Fruit fly (Drosophila melanogaster): Measurements from ENCODE around the gene Abd-B.
A peak's percentile ranks its signal among the peaks of the same experiment; 100 is the strongest.

Abd-B gene

dm6 chr3R:16934154-16934992 lies 37.7 kb downstream of the Abd-B start (continued):
- TF ChIP-seq CG15601 (tag; optimal IDR thresholded peaks at IDR 0.05) (peak; percentile 45), Aef1 (GFP tag; IDR thresholded peaks at IDR 0.05) (peak; percentile 11; the same call in 1 of the 3 replicates), Nf-YB (GFP tag; optimal IDR thresholded peaks at IDR 0.05) (peak; percentile 76), Pdp1 (GFP tag; optimal IDR thresholded peaks at IDR 0.05) (peak in 1 of 2 experiments; percentile 67), Dll (GFP tag; IDR thresholded peaks at IDR 0.05; ENCODE audit: partially characterized antibody) (0 out of 4 replicates have a peak, but pooled peaks have one; percentile 40), Dref (GFP tag; IDR thresholded peaks at IDR 0.05) (peak; percentile 43), prd (optimal IDR thresholded peaks at IDR 0.05) (no peak), prd (GFP tag; IDR thresholded peaks at IDR 0.05) (0 out of 3 replicates have a peak, but pooled peaks have one; percentile 9), kni (GFP tag; optimal IDR thresholded peaks at IDR 0.05) (peak; percentile 70), cg (GFP tag; optimal IDR thresholded peaks at IDR 0.05) (peak; percentile 99), grn (GFP tag; optimal IDR thresholded peaks at IDR 0.05) (peak; percentile 9), CG6254 (GFP tag; optimal IDR thresholded peaks at IDR 0.05) (peak; percentile 95), Med (GFP tag) (peak; percentile 77), CG10543 (GFP tag; optimal IDR thresholded peaks at IDR 0.05) (peak; percentile 50)

DNA sequence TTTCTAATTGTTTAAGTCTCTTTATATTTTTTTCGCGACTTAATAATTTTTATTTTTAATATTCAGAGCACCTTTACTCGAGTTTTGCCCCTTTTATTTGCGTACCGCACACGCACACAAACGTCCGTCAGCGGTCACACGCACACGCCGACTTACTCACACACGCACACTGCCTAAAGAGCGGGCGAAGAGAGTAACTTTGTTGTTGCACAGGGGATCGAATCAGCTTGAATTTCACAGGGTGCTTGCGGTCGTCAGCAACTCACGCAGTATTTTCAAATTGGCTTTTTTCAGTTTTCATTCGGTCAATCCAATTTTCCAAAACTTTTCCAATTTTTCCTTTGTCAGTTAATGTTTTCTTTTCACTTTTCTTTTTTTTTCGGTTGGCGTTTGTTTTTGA lies 38.7 kb downstream of the Abd-B start:
- TF ChIP-seq CG8290 (GFP tag; optimal IDR thresholded peaks at IDR 0.05) (no peak), CG8290 (tag; optimal IDR thresholded peaks at IDR 0.05) (no peak), Trl (optimal IDR thresholded peaks at IDR 0.05) (peak; percentile 37 to 68), Trl (GFP tag; optimal IDR thresholded peaks at IDR 0.05) (no peak), CG6854 (GFP tag; optimal IDR thresholded peaks at IDR 0.05) (no peak), CG1832 (GFP tag; optimal IDR thresholded peaks at IDR 0.05) (no peak), CTCF (GFP tag; optimal IDR thresholded peaks at IDR 0.05) (peak; percentile 44), CG4360 (GFP tag; IDR thresholded peaks at IDR 0.05) (peak; percentile 62; the same call in 1 of the 2 replicates), CG12104 (GFP tag; optimal IDR thresholded peaks at IDR 0.05) (no peak), insv (GFP tag; optimal IDR thresholded peaks at IDR 0.05) (peak in 1 of 2 experiments; percentile 73), fd64A (GFP tag; optimal IDR thresholded peaks at IDR 0.05) (no peak), cad (GFP tag; optimal IDR thresholded peaks at IDR 0.05) (peak; percentile 38), CG6254 (GFP tag; optimal IDR thresholded peaks at IDR 0.05) (peak; percentile 99), peb (GFP tag; IDR thresholded peaks at IDR 0.05) (no peak), MESR4 (GFP tag; optimal IDR thresholded peaks at IDR 0.05) (no peak), CG15479 (GFP tag; optimal IDR thresholded peaks at IDR 0.05) (peak; percentile 18), z (GFP tag; IDR thresholded peaks at IDR 0.05) (0 out of 3 replicates have a peak, but pooled peaks have one; percentile 30), CG3163 (GFP tag; optimal IDR thresholded peaks at IDR 0.05) (peak; percentile 95), HLHmδ (GFP tag; optimal IDR thresholded peaks at IDR 0.05) (peak; percentile 55), cg (GFP tag; optimal IDR thresholded peaks at IDR 0.05) (peak; percentile 82), Nf-YB (GFP tag; optimal IDR thresholded peaks at IDR 0.05) (peak; percentile 5), Elba2 (GFP tag; optimal IDR thresholded peaks at IDR 0.05) (peak; percentile 70)

DNA sequence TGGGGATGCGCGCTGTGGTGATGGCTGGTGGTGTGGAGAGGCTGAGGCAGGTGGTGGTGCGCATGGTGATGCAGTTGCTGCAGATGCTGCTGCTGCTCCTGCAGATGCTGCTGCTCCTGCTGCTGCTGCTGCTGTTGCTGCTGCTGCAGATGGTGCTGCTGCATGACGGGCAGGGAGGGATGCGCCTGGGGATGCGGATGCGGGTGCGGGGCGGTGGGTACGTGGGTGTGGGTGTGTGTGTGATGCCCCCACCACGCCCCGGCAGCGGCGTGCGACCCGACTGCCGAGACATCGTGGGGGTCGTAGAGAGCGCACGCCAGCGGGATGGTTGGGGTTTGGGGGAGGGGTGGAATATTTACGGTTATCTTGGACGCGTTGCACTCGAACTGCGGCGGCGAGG lies 39.2 kb downstream of the Abd-B start:
- TF ChIP-seq CG9215 (GFP tag; IDR thresholded peaks at IDR 0.05) = no peak
- TF ChIP-seq crol (GFP tag; IDR thresholded peaks at IDR 0.05) = peak; percentile 49; the same call in 1 of the 2 replicates
- TF ChIP-seq Ets65A (GFP tag) = peak; percentile 66
- TF ChIP-seq h (optimal IDR thresholded peaks at IDR 0.05) = no peak
- TF ChIP-seq pb (GFP tag; optimal IDR thresholded peaks at IDR 0.05) = no peak
- TF ChIP-seq Hr78 (GFP tag; optimal IDR thresholded peaks at IDR 0.05) = no peak
- TF ChIP-seq lilli (GFP tag; optimal IDR thresholded peaks at IDR 0.05) = no peak
- TF ChIP-seq Hr39 (optimal IDR thresholded peaks at IDR 0.05) = peak; percentile 71
- no peak for TF ChIP-seq oc (tag; optimal IDR thresholded peaks at IDR 0.05)
- TF ChIP-seq Sox102F (GFP tag; optimal IDR thresholded peaks at IDR 0.05) = no peak
- no peak for TF ChIP-seq cato (GFP tag; optimal IDR thresholded peaks at IDR 0.05; ENCODE audit: borderline replicate concordance)

Measured in whole organism, embryonic.